Worm (Caenorhabditis elegans) whole organism, late embryonic: Measurements from ENCODE around the gene Y54G2A.40.

Experiments used
- T23F11.4 ChIP-seq: fragments of 200-800 bp; sonication (Bioruptor generic); optimal IDR thresholded peaks from 2 replicates; lab custom pipeline; 2018; ENCODE audit warnings: mild to moderate bottlenecking, missing genetic modification characterization, missing compliant biosample characterization
- Y22D7AL.16 ChIP-seq: sonication (generic microtip); optimal IDR thresholded peaks from 2 replicates; lab custom pipeline; 2016; ENCODE audit warnings: missing genetic modification characterization, missing compliant biosample characterization
- ama-1 ChIP-seq: fragments of 150-350 bp; optimal IDR thresholded peaks from 2 replicates; lab custom pipeline; 2014
- ceh-14 ChIP-seq: sonication (generic microtip); optimal IDR thresholded peaks from 2 replicates; lab custom pipeline; 2016; ENCODE audit warnings: missing genotype, missing genetic modification characterization, missing compliant biosample characterization
- ceh-2 ChIP-seq: sonication (generic microtip); optimal IDR thresholded peaks from 2 replicates; lab custom pipeline; 2016; ENCODE audit warnings: missing genotype, missing genetic modification characterization, missing compliant biosample characterization
- che-1 ChIP-seq: sonication (generic microtip); optimal IDR thresholded peaks from 2 replicates; lab custom pipeline; 2016; ENCODE audit warnings: mild to moderate bottlenecking, missing genetic modification characterization, missing compliant biosample characterization
- fkh-10 ChIP-seq: fragments of 150-350 bp; optimal IDR thresholded peaks from 2 replicates; lab custom pipeline; 2014; ENCODE audit warnings: missing biosample characterization, missing genetic modification reagents, missing genetic modification characterization
- gmeb-2 ChIP-seq: sonication (generic microtip); optimal IDR thresholded peaks from 2 replicates; lab custom pipeline; 2016; ENCODE audit warnings: missing genetic modification characterization, inconsistent platforms, missing compliant biosample characterization
- mec-3 ChIP-seq: sonication (generic microtip); optimal IDR thresholded peaks from 2 replicates; lab custom pipeline; 2016; ENCODE audit warnings: borderline replicate concordance, missing genetic modification characterization, missing compliant biosample characterization
- nfya-1 ChIP-seq: sonication (generic microtip); optimal IDR thresholded peaks from 2 replicates; lab custom pipeline; 2017; ENCODE audit warnings: missing genetic modification characterization, mild to moderate bottlenecking, missing compliant biosample characterization, antibody characterized with exemption, moderate library complexity
- pha-2 ChIP-seq: sonication (generic microtip); optimal IDR thresholded peaks from 2 replicates; lab custom pipeline; 2017; ENCODE audit warnings: mild to moderate bottlenecking, missing genetic modification characterization, missing compliant biosample characterization
- pha-4 ChIP-seq: fragments of 150-350 bp; optimal IDR thresholded peaks from 2 replicates; lab custom pipeline; 2018; ENCODE audit warnings: missing biosample characterization, missing genetic modification reagents, missing genetic modification characterization
- unc-55 ChIP-seq: sonication (generic microtip); optimal IDR thresholded peaks from 2 replicates; lab custom pipeline; 2017; ENCODE audit warnings: missing biosample characterization, missing genetic modification reagents, missing genetic modification characterization

- TF ChIP-seq pha-4 (tag; lab: Kevin White, UChicago): no peak
- TF ChIP-seq ceh-2 (tag; lab: Kevin White, UChicago): no peak
- TF ChIP-seq gmeb-2 (tag; lab: Kevin White, UChicago): no peak
- no peak for TF ChIP-seq ama-1 (lab: Kevin White, UChicago)
- TF ChIP-seq che-1 (tag; lab: Kevin White, UChicago): no peak
- no peak for TF ChIP-seq ceh-14 (tag; lab: Kevin White, UChicago)
- no peak for TF ChIP-seq fkh-10 (GFP tag; lab: Kevin White, UChicago)
- no peak for TF ChIP-seq pha-2 (tag; lab: Kevin White, UChicago)
- no peak for TF ChIP-seq Y22D7AL.16 (tag; lab: Kevin White, UChicago)
- TF ChIP-seq T23F11.4 (GFP tag; lab: Kevin White, UChicago): no peak
- TF ChIP-seq nfya-1 (tag; lab: Kevin White, UChicago): no peak
- no peak for TF ChIP-seq mec-3 (tag; lab: Kevin White, UChicago)
- no peak for TF ChIP-seq unc-55 (GFP tag; lab: Kevin White, UChicago)
Measured at ce11 chrIV:2851625-2852024, 5.3 kb downstream of the Y54G2A.40 start.
